Fruit fly (Drosophila melanogaster) whole organism, embryonic: ENCODE data around the gene GNBP2.

Source experiments
- ato ChIP-seq: fragments of 200-800 bp; sonication (Bioruptor generic); IDR thresholded peaks from 2 replicates; pipeline ENCODE4 v1.3.6; 2022; ENCODE audit warnings: missing biosample characterization, missing genetic modification characterization; ENCODE audit not compliant: partially characterized antibody
- emc ChIP-seq: fragments of 200-800 bp; sonication (Bioruptor generic); optimal IDR thresholded peaks from 2 replicates; lab custom pipeline; 2016; ENCODE audit warnings: missing biosample characterization, missing genetic modification characterization
- ham ChIP-seq: fragments of 200-800 bp; sonication (Bioruptor generic); IDR thresholded peaks from 2 replicates; pipeline ENCODE4 v1.3.6; 2022; ENCODE audit warnings: missing biosample characterization, missing genetic modification characterization
- pnt ChIP-seq: fragments of 200-800 bp; sonication (Bioruptor generic); optimal IDR thresholded peaks from 3 replicates; lab custom pipeline; 2016; ENCODE audit warnings: missing biosample characterization, missing genetic modification characterization
- ssp ChIP-seq: fragments of 200-800 bp; sonication (Bioruptor generic); IDR thresholded peaks from 2 replicates; pipeline ENCODE4 v1.3.6; 2022; ENCODE audit warnings: missing biosample characterization, missing genetic modification characterization

- TF ChIP-seq ham, result no peak
- no peak for TF ChIP-seq ato (GFP tag; lab: Robert Waterston, UW)
- no peak for TF ChIP-seq emc (GFP tag; lab: Kevin White, UChicago)
- TF ChIP-seq ssp (GFP tag; lab: Robert Waterston, UW), result no peak
- TF ChIP-seq pnt (GFP tag; lab: Kevin White, UChicago), result no peak
Measured at dm6 chr3L:18636782-18637181, 38.4 kb downstream of the GNBP2 start.
